Worm (Caenorhabditis elegans): Measurements from ENCODE around the gene orc-4.

DNA sequence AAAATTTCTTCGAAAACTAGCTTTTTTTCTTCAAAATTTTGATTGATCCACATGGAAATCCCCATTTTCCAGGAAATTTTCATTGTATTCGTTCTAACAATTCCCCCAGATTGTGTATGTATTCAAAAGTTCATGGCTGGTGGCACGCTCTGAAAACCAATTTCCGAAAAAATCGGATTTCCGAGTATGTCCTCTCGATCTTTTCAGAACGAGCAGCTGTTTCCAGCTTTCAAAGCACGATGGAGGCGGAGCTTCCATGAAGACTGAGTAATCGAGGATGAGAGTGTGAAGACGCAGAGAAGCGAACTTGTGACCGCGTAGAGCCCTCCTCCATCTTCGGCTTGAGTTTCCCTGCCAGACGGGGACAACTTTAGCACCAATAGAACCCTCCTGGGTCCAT is 41.6 kb upstream of the orc-4 start:
- TF ChIP-seq elt-2 (tag; optimal IDR thresholded peaks at IDR 0.05) = no peak
- no peak for TF ChIP-seq pag-3 (tag; optimal IDR thresholded peaks at IDR 0.05; ENCODE audit: borderline replicate concordance)
- no peak for TF ChIP-seq T23F11.4 (GFP tag; optimal IDR thresholded peaks at IDR 0.05)
- TF ChIP-seq pha-4 (tag; optimal IDR thresholded peaks at IDR 0.05) = no peak
- no peak for TF ChIP-seq lin-11 (tag; optimal IDR thresholded peaks at IDR 0.05)
- TF ChIP-seq ceh-19 (GFP tag; optimal IDR thresholded peaks at IDR 0.05) = no peak
- no peak for TF ChIP-seq pqm-1 (tag; optimal IDR thresholded peaks at IDR 0.05)
- TF ChIP-seq ceh-30 (tag; optimal IDR thresholded peaks at IDR 0.05) = no peak
- no peak for TF ChIP-seq dve-1 (tag; optimal IDR thresholded peaks at IDR 0.05)
- no peak for TF ChIP-seq F13H6.1 (tag; optimal IDR thresholded peaks at IDR 0.05)
- TF ChIP-seq lim-6 (tag; optimal IDR thresholded peaks at IDR 0.05) = no peak
- TF ChIP-seq fkh-10 (GFP tag; optimal IDR thresholded peaks at IDR 0.05) = no peak

Measured in whole organism, late embryonic.